Fruit fly (Drosophila melanogaster) whole organism, embryonic: Measurements from ENCODE around the gene CG7381.

ENCODE experiments used
- Antp ChIP-seq: fragments of 200-800 bp; sonication (Bioruptor generic); optimal IDR thresholded peaks from 3 replicates; lab custom pipeline; 2016; ENCODE audit warnings: missing biosample characterization, missing genetic modification characterization
- BEAF-32 ChIP-seq: fragments of 200-800 bp; sonication (Bioruptor generic); optimal IDR thresholded peaks from 3 replicates; lab custom pipeline; 2017; ENCODE audit warnings: missing biosample characterization, missing genetic modification characterization, mild to moderate bottlenecking, moderate library complexity, missing genetic modification reagents
- CG11456 ChIP-seq: fragments of 200-800 bp; sonication (Bioruptor generic); IDR thresholded peaks from 3 replicates; pipeline ENCODE4 v1.3.6; 2022; ENCODE audit warnings: missing biosample characterization, missing genetic modification characterization
- CG11696 ChIP-seq: fragments of 200-800 bp; sonication (Bioruptor generic); IDR thresholded peaks from 2 replicates; pipeline ENCODE4 v1.3.6; 2022; ENCODE audit warnings: missing biosample characterization, missing genetic modification characterization
- CG13775 ChIP-seq: fragments of 200-800 bp; sonication (Bioruptor generic); optimal IDR thresholded peaks from 3 replicates; lab custom pipeline; 2017; ENCODE audit warnings: missing biosample characterization, mild to moderate bottlenecking, missing genetic modification characterization
- CG13894 ChIP-seq: fragments of 200-800 bp; sonication (Bioruptor generic); optimal IDR thresholded peaks from 3 replicates; lab custom pipeline; 2018; ENCODE audit warnings: missing biosample characterization, mild to moderate bottlenecking, missing genetic modification characterization, moderate library complexity
- CG14667 ChIP-seq: fragments of 200-800 bp; sonication (Bioruptor generic); IDR thresholded peaks from 2 replicates; pipeline ENCODE4 v1.3.6; 2022; ENCODE audit warnings: missing biosample characterization, missing genetic modification characterization
- CG16813 ChIP-seq: fragments of 200-800 bp; sonication (Bioruptor generic); IDR thresholded peaks from 3 replicates; pipeline ENCODE4 v1.3.6; 2022; ENCODE audit warnings: missing biosample characterization, missing genetic modification characterization; ENCODE audit not compliant: partially characterized antibody
- CG16815 ChIP-seq: fragments of 200-800 bp; sonication (Bioruptor generic); optimal IDR thresholded peaks from 3 replicates; lab custom pipeline; 2017; ENCODE audit warnings: missing biosample characterization, mild to moderate bottlenecking, missing genetic modification characterization
- CG18619 ChIP-seq: fragments of 200-800 bp; sonication (Bioruptor generic); optimal IDR thresholded peaks from 3 replicates; lab custom pipeline; 2017; ENCODE audit warnings: missing biosample characterization, mild to moderate bottlenecking, missing genetic modification characterization
- CG2199 ChIP-seq: fragments of 200-800 bp; sonication (Bioruptor generic); IDR thresholded peaks from 3 replicates; pipeline ENCODE4 v1.3.6; 2022; ENCODE audit warnings: missing biosample characterization, missing genetic modification characterization
- CG31441 ChIP-seq: fragments of 200-800 bp; sonication (Bioruptor generic); IDR thresholded peaks from 2 replicates; pipeline ENCODE4 v1.3.6; 2022; ENCODE audit warnings: missing biosample characterization, missing genetic modification characterization
- CG3838 ChIP-seq: fragments of 200-800 bp; sonication (Bioruptor generic); optimal IDR thresholded peaks from 3 replicates; lab custom pipeline; 2016; ENCODE audit warnings: missing biosample characterization, missing genetic modification characterization
- CG3995 ChIP-seq: fragments of 200-800 bp; sonication (Bioruptor generic); optimal IDR thresholded peaks from 3 replicates; lab custom pipeline; 2016; ENCODE audit warnings: missing biosample characterization, missing genetic modification characterization
- CG6683 ChIP-seq: fragments of 200-800 bp; sonication (Bioruptor generic); optimal IDR thresholded peaks from 2 replicates; lab custom pipeline; 2017; ENCODE audit warnings: missing biosample characterization, mild to moderate bottlenecking, missing genetic modification characterization, missing genetic modification reagents
- CG7745 ChIP-seq: fragments of 200-800 bp; sonication (Bioruptor generic); optimal IDR thresholded peaks from 2 replicates; lab custom pipeline; 2018; ENCODE audit warnings: missing biosample characterization, mild to moderate bottlenecking, missing genetic modification characterization, moderate library complexity
- CG8089 ChIP-seq: fragments of 200-800 bp; sonication (Bioruptor generic); optimal IDR thresholded peaks from 3 replicates; lab custom pipeline; 2016; ENCODE audit warnings: missing biosample characterization, missing genetic modification characterization
- CG9817 ChIP-seq: fragments of 200-800 bp; sonication (Bioruptor generic); optimal IDR thresholded peaks from 2 replicates; lab custom pipeline; 2018; ENCODE audit warnings: missing biosample characterization, mild to moderate bottlenecking, missing genetic modification characterization, moderate library complexity
- D19A ChIP-seq: fragments of 200-800 bp; optimal IDR thresholded peaks from 3 replicates; lab custom pipeline; 2019; ENCODE audit warnings: missing biosample characterization, mild to moderate bottlenecking, missing genetic modification characterization, moderate library complexity
- Fer1 ChIP-seq: fragments of 200-800 bp; sonication (Bioruptor generic); optimal IDR thresholded peaks from 2 replicates; lab custom pipeline; 2017; ENCODE audit warnings: missing biosample characterization, mild to moderate bottlenecking, missing genetic modification characterization
- Hand ChIP-seq: fragments of 200-800 bp; sonication (Bioruptor generic); optimal IDR thresholded peaks from 2 replicates; lab custom pipeline; 2017; ENCODE audit warnings: mild to moderate bottlenecking, missing biosample characterization, missing genetic modification reagents, missing genetic modification characterization
- Med ChIP-seq: fragments of 200-800 bp; sonication (Bioruptor generic); peaks from one replicate; lab custom pipeline; 2016; ENCODE audit warnings: missing biosample characterization, missing genetic modification characterization, mild to moderate bottlenecking, inconsistent platforms, moderate library complexity
- NC2β ChIP-seq: fragments of 200-800 bp; sonication (Bioruptor generic); optimal IDR thresholded peaks from 2 replicates; lab custom pipeline; 2016; ENCODE audit warnings: missing biosample characterization, missing genetic modification characterization
- Nf-YC ChIP-seq: fragments of 200-800 bp; optimal IDR thresholded peaks from 3 replicates; lab custom pipeline; 2019; ENCODE audit warnings: missing biosample characterization, mild to moderate bottlenecking, missing genetic modification characterization, moderate library complexity
- Sin3A ChIP-seq: fragments of >200 bp; optimal IDR thresholded peaks from 2 replicates; lab custom pipeline; 2018
- Stat92E ChIP-seq, 3 experiments: fragments of >200 bp in 2 of 3; fragments of 200-800 bp in 1 of 3; sonication (Bioruptor generic) in 1 of 3; optimal IDR thresholded peaks; 2 replicates each; lab custom pipeline; 2017 to 2019; ENCODE audit warnings: missing biosample characterization in 3 of 3, missing genetic modification characterization in 3 of 3, mild to moderate bottlenecking in 1 of 3, moderate library complexity in 1 of 3
- Usf ChIP-seq: fragments of 200-800 bp; sonication (Bioruptor generic); optimal IDR thresholded peaks from 2 replicates; lab custom pipeline; 2017; ENCODE audit warnings: missing genotype, missing biosample characterization, missing genetic modification characterization
- ato ChIP-seq: fragments of 200-800 bp; sonication (Bioruptor generic); IDR thresholded peaks from 2 replicates; pipeline ENCODE4 v1.3.6; 2022; ENCODE audit warnings: missing biosample characterization, missing genetic modification characterization; ENCODE audit not compliant: partially characterized antibody
- bcd ChIP-seq: fragments of 200-800 bp; sonication (Bioruptor generic); optimal IDR thresholded peaks from 2 replicates; lab custom pipeline; 2017; ENCODE audit warnings: missing biosample characterization, mild to moderate bottlenecking, missing genetic modification characterization
- crol ChIP-seq: fragments of 200-800 bp; sonication (Bioruptor generic); IDR thresholded peaks from 2 replicates; pipeline ENCODE4 v1.3.6; 2022; ENCODE audit warnings: missing biosample characterization, missing genetic modification characterization
- da ChIP-seq: fragments of 200-800 bp; sonication (Bioruptor generic); optimal IDR thresholded peaks from 2 replicates; lab custom pipeline; 2016; ENCODE audit warnings: missing biosample characterization, missing genetic modification characterization
- dati ChIP-seq: fragments of 200-800 bp; sonication (Bioruptor generic); IDR thresholded peaks from 2 replicates; pipeline ENCODE4 v1.3.6; 2022; ENCODE audit warnings: missing biosample characterization, missing genetic modification characterization
- disco-r ChIP-seq: fragments of 200-800 bp; sonication (Bioruptor generic); optimal IDR thresholded peaks from 2 replicates; lab custom pipeline; 2016; ENCODE audit warnings: missing biosample characterization, missing genetic modification characterization
- esg ChIP-seq: fragments of 200-800 bp; sonication (Bioruptor generic); conservative IDR thresholded peaks from 2 replicates; pipeline ENCODE4 v1.3.6; 2022; ENCODE audit warnings: missing biosample characterization, missing genetic modification characterization
- lmd ChIP-seq: fragments of 200-800 bp; sonication (Bioruptor generic); IDR thresholded peaks from 2 replicates; pipeline ENCODE4 v1.3.6; 2022; ENCODE audit warnings: missing biosample characterization, missing genetic modification characterization
- luna ChIP-seq: fragments of 200-800 bp; sonication (Bioruptor generic); optimal IDR thresholded peaks from 2 replicates; lab custom pipeline; 2016; ENCODE audit warnings: missing biosample characterization, missing genetic modification characterization
- maf-S ChIP-seq: fragments of 200-800 bp; sonication (Bioruptor generic); optimal IDR thresholded peaks from 2 replicates; lab custom pipeline; 2016; ENCODE audit warnings: missing biosample characterization, missing genetic modification characterization
- mam ChIP-seq: fragments of 200-800 bp; sonication (Bioruptor generic); optimal IDR thresholded peaks from 3 replicates; lab custom pipeline; 2016; ENCODE audit warnings: missing biosample characterization, missing genetic modification characterization
- mld ChIP-seq: fragments of 200-800 bp; sonication (Bioruptor generic); IDR thresholded peaks from 3 replicates; pipeline ENCODE4 v1.3.6; 2022; ENCODE audit warnings: missing biosample characterization, missing genetic modification characterization; ENCODE audit not compliant: partially characterized antibody
- nerfin-2 ChIP-seq: fragments of 200-800 bp; sonication (Bioruptor generic); IDR thresholded peaks from 2 replicates; pipeline ENCODE4 v1.3.6; 2022; ENCODE audit warnings: missing biosample characterization, missing genetic modification characterization; ENCODE audit not compliant: partially characterized antibody
- nom ChIP-seq: fragments of 200-800 bp; sonication (Bioruptor generic); optimal IDR thresholded peaks from 2 replicates; lab custom pipeline; 2017; ENCODE audit warnings: missing biosample characterization, missing genetic modification characterization, mild to moderate bottlenecking, moderate library complexity, missing genetic modification reagents
- odd ChIP-seq: fragments of 200-800 bp; sonication (Bioruptor generic); optimal IDR thresholded peaks from 2 replicates; lab custom pipeline; 2017; ENCODE audit warnings: missing biosample characterization, mild to moderate bottlenecking, missing genetic modification characterization
- pan ChIP-seq, 4 experiments: fragments of >200 bp in 3 of 4; fragments of 200-800 bp in 1 of 4; sonication (Bioruptor generic) in 1 of 4; optimal IDR thresholded peaks in 3 of 4; IDR thresholded peaks in 1 of 4; 2 replicates each; pipeline versions ENCODE4 v1.3.6 to Lab custom; 2017 to 2022; ENCODE audit warnings: missing biosample characterization in 2 of 4, missing genetic modification characterization in 2 of 4, mixed read lengths in 1 of 4
- phol ChIP-seq: fragments of 200-800 bp; sonication (Bioruptor generic); optimal IDR thresholded peaks from 3 replicates; lab custom pipeline; 2018; ENCODE audit warnings: missing biosample characterization, mild to moderate bottlenecking, missing genetic modification characterization, moderate library complexity
- sd ChIP-seq: fragments of 200-800 bp; sonication (Bioruptor generic); optimal IDR thresholded peaks from 3 replicates; lab custom pipeline; 2018; ENCODE audit warnings: missing biosample characterization, mild to moderate bottlenecking, missing genetic modification characterization, moderate library complexity
- usp ChIP-seq: fragments of >200 bp; optimal IDR thresholded peaks from 2 replicates; lab custom pipeline; 2017; ENCODE audit warnings: missing biosample characterization, missing genetic modification characterization
- zf30C ChIP-seq: fragments of 200-800 bp; sonication (Bioruptor generic); optimal IDR thresholded peaks from 3 replicates; lab custom pipeline; 2018; ENCODE audit warnings: missing biosample characterization, mild to moderate bottlenecking, missing genetic modification characterization
- zfh2 ChIP-seq: fragments of 200-800 bp; sonication (Bioruptor generic); optimal IDR thresholded peaks from 2 replicates; lab custom pipeline; 2016; ENCODE audit warnings: missing biosample characterization, missing genetic modification characterization

The CG7381 gene

dm6 chr3R:13015811-13016766, 38.8 kb upstream of the CG7381 start (continued):
- no peak for TF ChIP-seq pan (optimal IDR thresholded peaks at IDR 0.05; lab: Kevin White, UChicago)
- peak in 1 of 2 experiments; percentile 4 for TF ChIP-seq pan (GFP tag; optimal IDR thresholded peaks at IDR 0.05 in 1 of 2, IDR thresholded peaks at IDR 0.05 in 1 of 2)
- TF ChIP-seq CG8089, result no peak
- no peak for TF ChIP-seq NC2β (GFP tag; lab: Kevin White, UChicago)
- TF ChIP-seq CG16813, result no peak
- no peak for TF ChIP-seq CG3995 (GFP tag; lab: Kevin White, UChicago)
- no peak for TF ChIP-seq Usf (GFP tag; lab: Kevin White, UChicago)
- no peak for TF ChIP-seq CG7745 (tag; lab: Kevin White, UChicago)
- no peak; the same call in none of the 2 replicates for TF ChIP-seq crol (GFP tag; lab: Robert Waterston, UW)
- no peak for TF ChIP-seq CG31441 (GFP tag; lab: Robert Waterston, UW)
- TF ChIP-seq CG14667, result no peak
- no peak for TF ChIP-seq odd (GFP tag; lab: Kevin White, UChicago)
- peak; percentile 82 for TF ChIP-seq Med
- TF ChIP-seq BEAF-32 (GFP tag; lab: Kevin White, UChicago), result no peak
- TF ChIP-seq zfh2 (GFP tag; lab: Kevin White, UChicago), result no peak
- no peak for TF ChIP-seq maf-S
- TF ChIP-seq lmd (GFP tag; lab: Robert Waterston, UW), result no peak; the same call in 1 of the 2 replicates
- no peak for TF ChIP-seq ato (GFP tag; lab: Robert Waterston, UW)
- peak; percentile 73 for TF ChIP-seq sd (tag; lab: Kevin White, UChicago)
- TF ChIP-seq phol, result no peak
- no peak for TF ChIP-seq Sin3A
- TF ChIP-seq bcd (GFP tag; lab: Kevin White, UChicago), result peak; percentile 0
- TF ChIP-seq disco-r (GFP tag; lab: Kevin White, UChicago), result no peak
- no peak for TF ChIP-seq Antp (GFP tag; lab: Kevin White, UChicago)
- no peak for TF ChIP-seq CG11696 (GFP tag; lab: Robert Waterston, UW)
- no peak for TF ChIP-seq luna (GFP tag; lab: Kevin White, UChicago)
- peak; percentile 20 for TF ChIP-seq mam
- no peak for TF ChIP-seq CG9817 (tag; lab: Kevin White, UChicago)
- no peak for TF ChIP-seq Nf-YC (tag; lab: Kevin White, UChicago)
- TF ChIP-seq usp, result no peak
- no peak for TF ChIP-seq CG11456
- TF ChIP-seq Fer1, result no peak
- no peak for TF ChIP-seq CG13775
- TF ChIP-seq CG6683 (GFP tag; lab: Kevin White, UChicago), result no peak
- TF ChIP-seq CG16815 (GFP tag; lab: Kevin White, UChicago), result no peak
- no peak for TF ChIP-seq D19A (tag; lab: Kevin White, UChicago)
- TF ChIP-seq CG2199, result peak; percentile 50; the same call in 2 of the 3 replicates
- TF ChIP-seq mld (GFP tag; lab: Robert Waterston, UW), result no peak
- TF ChIP-seq CG18619, result no peak
- TF ChIP-seq da (GFP tag; lab: Kevin White, UChicago), result no peak
- TF ChIP-seq Stat92E (GFP tag; optimal IDR thresholded peaks at IDR 0.05; lab: Kevin White, UChicago), result peak in 1 of 3 experiments; percentile 38
- no peak for TF ChIP-seq zf30C (GFP tag; lab: Kevin White, UChicago)
- no peak for TF ChIP-seq Hand (GFP tag; lab: Kevin White, UChicago)
- no peak for TF ChIP-seq esg (GFP tag; lab: Robert Waterston, UW)
- no peak for TF ChIP-seq nerfin-2 (GFP tag; lab: Robert Waterston, UW)
- TF ChIP-seq nom (GFP tag; lab: Kevin White, UChicago), result peak; percentile 68
- TF ChIP-seq dati (GFP tag; lab: Robert Waterston, UW), result no peak
- TF ChIP-seq CG13894 (tag; lab: Kevin White, UChicago), result no peak
- peak; percentile 3 for TF ChIP-seq CG3838 (GFP tag; lab: Kevin White, UChicago)
